Fruit fly (Drosophila melanogaster): Measurements from ENCODE around the gene CCT1.

The CCT1 gene

dm6 chr3R:22491088-22491879 lies at the start of gene CCT1, which contains the start of gene tHMG1:
Gene CCT1, minus strand, starts transcription at chr3R:22491439.
Gene tHMG1, plus strand, starts transcription at chr3R:22491829.
- TF ChIP-seq noc (tag; optimal IDR thresholded peaks at IDR 0.05), result no peak

- no peak for TF ChIP-seq noc (tag; optimal IDR thresholded peaks at IDR 0.05)
Measured at dm6 chr3R:22540686-22541085, 49.4 kb upstream of the CCT1 start.

- TF ChIP-seq noc (tag; optimal IDR thresholded peaks at IDR 0.05), result no peak
Measured at dm6 chr3R:22539762-22540161, 48.5 kb upstream of the CCT1 start, which contains the start of gene CG5326. Gene CG5326, minus strand, starts transcription at chr3R:22539919.

- no peak for TF ChIP-seq noc (tag; optimal IDR thresholded peaks at IDR 0.05)
Measured at dm6 chr3R:22538877-22539276, 47.6 kb upstream of the CCT1 start.

dm6 chr3R:22536504-22537423 lies 45.5 kb upstream of the CCT1 start:
- TF ChIP-seq noc (tag; optimal IDR thresholded peaks at IDR 0.05), result peak; percentile 18

- no peak for TF ChIP-seq noc (tag; optimal IDR thresholded peaks at IDR 0.05)
Measured at dm6 chr3R:22535945-22536344, 44.7 kb upstream of the CCT1 start.

dm6 chr3R:22533973-22534931 lies 43.0 kb upstream of the CCT1 start:
- TF ChIP-seq noc (tag; optimal IDR thresholded peaks at IDR 0.05), result no peak

dm6 chr3R:22531801-22532200 lies 40.6 kb upstream of the CCT1 start, which contains the start of gene CG33093:
Gene CG33093, minus strand, starts transcription at chr3R:22531922.
- no peak for TF ChIP-seq noc (tag; optimal IDR thresholded peaks at IDR 0.05)

dm6 chr3R:22530305-22530704 lies 39.1 kb upstream of the CCT1 start, which contains the start of gene CG33099:
Gene CG33099, minus strand, starts transcription at chr3R:22530572.
- TF ChIP-seq noc (tag; optimal IDR thresholded peaks at IDR 0.05), result peak; percentile 65

dm6 chr3R:22528264-22529158 lies 37.3 kb upstream of the CCT1 start, which contains the start of gene CG5346:
Gene CG5346, minus strand, starts transcription at chr3R:22528663.
- TF ChIP-seq noc (tag; optimal IDR thresholded peaks at IDR 0.05), result no peak

- TF ChIP-seq noc (tag; optimal IDR thresholded peaks at IDR 0.05), result no peak
Measured at dm6 chr3R:22527636-22528148, 36.5 kb upstream of the CCT1 start.

- peak; percentile 30 for TF ChIP-seq noc (tag; optimal IDR thresholded peaks at IDR 0.05)
Measured at dm6 chr3R:22527192-22527591, 36.0 kb upstream of the CCT1 start.

dm6 chr3R:22526353-22526907 lies 35.2 kb upstream of the CCT1 start:
- TF ChIP-seq noc (tag; optimal IDR thresholded peaks at IDR 0.05), result peak; percentile 33
